Worm (Caenorhabditis elegans) whole organism, young adult: Measurements from ENCODE around the gene K02C4.5.

ENCODE experiments used
- B0019.2 ChIP-seq: fragments of 200-800 bp; sonication (Bioruptor generic); conservative IDR thresholded peaks from 2 replicates; pipeline ENCODE4 v1.3.6; 2022; ENCODE audit warnings: missing genetic modification reagents, missing genetic modification characterization, missing compliant biosample characterization
- B0035.1 ChIP-seq: sonication (generic microtip); optimal IDR thresholded peaks from 2 replicates; lab custom pipeline; 2016; ENCODE audit warnings: missing genetic modification characterization, mild to moderate bottlenecking, missing compliant biosample characterization, missing genotype, missing genetic modification reagents
- C06A6.2 ChIP-seq: fragments of 200-800 bp; sonication (Bioruptor generic); conservative IDR thresholded peaks from 2 replicates; pipeline ENCODE4 v1.3.6; 2022; ENCODE audit warnings: missing genetic modification characterization, missing compliant biosample characterization
- C17E4.6 ChIP-seq: fragments of 200-800 bp; sonication (Bioruptor generic); IDR thresholded peaks from 2 replicates; pipeline ENCODE4 v1.3.6; 2022; ENCODE audit warnings: missing genetic modification reagents, missing genetic modification characterization, missing compliant biosample characterization
- D2030.7 ChIP-seq: fragments of 200-800 bp; sonication (Bioruptor generic); IDR thresholded peaks from 2 replicates; pipeline ENCODE4 v1.3.6; 2022; ENCODE audit warnings: missing genetic modification reagents, missing genetic modification characterization, missing compliant biosample characterization
- F49E8.2 ChIP-seq: sonication (generic microtip); optimal IDR thresholded peaks from 3 replicates; lab custom pipeline; 2017; ENCODE audit warnings: missing genetic modification characterization, mild to moderate bottlenecking, missing compliant biosample characterization, antibody characterized with exemption, moderate library complexity; ENCODE audit not compliant: insufficient read depth
- T07F8.4 ChIP-seq: sonication (generic microtip); optimal IDR thresholded peaks from 2 replicates; lab custom pipeline; 2016; ENCODE audit warnings: mild to moderate bottlenecking, missing genetic modification characterization, moderate library complexity, missing compliant biosample characterization
- Y53G8AR.9 ChIP-seq: fragments of 200-800 bp; sonication (Bioruptor generic); conservative IDR thresholded peaks from 2 replicates; pipeline ENCODE4 v1.3.6; 2022; ENCODE audit warnings: missing genetic modification reagents, missing genetic modification characterization, missing compliant biosample characterization
- Y67H2A.10 ChIP-seq: fragments of 200-800 bp; sonication (Bioruptor generic); conservative IDR thresholded peaks from 2 replicates; pipeline ENCODE4 v1.3.6; 2022; ENCODE audit warnings: missing genetic modification reagents, missing genetic modification characterization, missing compliant biosample characterization
- Y79H2A.3 ChIP-seq: fragments of 200-800 bp; sonication (Bioruptor generic); conservative IDR thresholded peaks from 2 replicates; pipeline ENCODE4 v1.3.6; 2022; ENCODE audit warnings: missing genetic modification reagents, missing genetic modification characterization, missing compliant biosample characterization
- Y95B8A.8 ChIP-seq: fragments of 200-800 bp; sonication (Bioruptor generic); IDR thresholded peaks from 2 replicates; pipeline ENCODE4 v1.3.6; 2022; ENCODE audit warnings: missing genetic modification reagents, missing genetic modification characterization, missing compliant biosample characterization
- aptf-3 ChIP-seq: fragments of 200-800 bp; sonication (Bioruptor generic); IDR thresholded peaks from 2 replicates; pipeline ENCODE4 v1.3.6; 2022; ENCODE audit warnings: missing genetic modification characterization, missing compliant biosample characterization
- athp-1 ChIP-seq: sonication (generic microtip); optimal IDR thresholded peaks from 2 replicates; lab custom pipeline; 2017; ENCODE audit warnings: mild to moderate bottlenecking, missing genetic modification characterization, missing compliant biosample characterization
- attf-3 ChIP-seq: fragments of 200-800 bp; sonication (Bioruptor generic); conservative IDR thresholded peaks from 2 replicates; pipeline ENCODE4 v1.3.6; 2022; ENCODE audit warnings: missing genetic modification reagents, missing genetic modification characterization, missing compliant biosample characterization
- attf-5 ChIP-seq: fragments of 200-800 bp; sonication (Bioruptor generic); optimal IDR thresholded peaks from 2 replicates; lab custom pipeline; 2018; ENCODE audit warnings: mild to moderate bottlenecking, missing genetic modification characterization, missing compliant biosample characterization
- attf-6 ChIP-seq: fragments of 200-800 bp; sonication (Bioruptor generic); IDR thresholded peaks from 2 replicates; pipeline ENCODE4 v1.3.6; 2022; ENCODE audit warnings: missing genetic modification reagents, missing genetic modification characterization, missing compliant biosample characterization
- bed-2 ChIP-seq: fragments of 200-800 bp; sonication (Bioruptor generic); IDR thresholded peaks from 2 replicates; pipeline ENCODE4 v1.3.6; 2022; ENCODE audit warnings: missing genetic modification reagents, missing genetic modification characterization, missing compliant biosample characterization
- ceh-100 ChIP-seq: fragments of 200-800 bp; sonication (Bioruptor generic); IDR thresholded peaks from 2 replicates; pipeline ENCODE4 v1.3.6; 2022; ENCODE audit warnings: missing genetic modification reagents, missing genetic modification characterization, missing compliant biosample characterization
- chd-7 ChIP-seq: sonication (generic microtip); optimal IDR thresholded peaks from 2 replicates; lab custom pipeline; 2016; ENCODE audit warnings: mild to moderate bottlenecking, missing genetic modification characterization, moderate library complexity, missing compliant biosample characterization
- die-1 ChIP-seq: sonication (generic microtip); optimal IDR thresholded peaks from 2 replicates; lab custom pipeline; 2016; ENCODE audit warnings: missing genotype, mild to moderate bottlenecking, missing genetic modification characterization, missing compliant biosample characterization
- dpff-1 ChIP-seq: sonication (generic microtip); optimal IDR thresholded peaks from 2 replicates; lab custom pipeline; 2017; ENCODE audit warnings: mild to moderate bottlenecking, missing genetic modification characterization, missing compliant biosample characterization
- dpl-1 ChIP-seq: fragments of 150-350 bp; optimal IDR thresholded peaks from 2 replicates; lab custom pipeline; 2014; ENCODE audit warnings: missing biosample characterization, missing genetic modification reagents, missing genetic modification characterization
- ets-4 ChIP-seq: fragments of 200-800 bp; sonication (Bioruptor generic); optimal IDR thresholded peaks from 2 replicates; lab custom pipeline; 2018; ENCODE audit warnings: mild to moderate bottlenecking, missing genetic modification characterization, missing compliant biosample characterization
- hlh-26 ChIP-seq: fragments of 200-800 bp; sonication (Bioruptor generic); conservative IDR thresholded peaks from 2 replicates; pipeline ENCODE4 v1.3.6; 2022; ENCODE audit warnings: missing genetic modification reagents, missing genetic modification characterization, missing compliant biosample characterization
- hsf-1 ChIP-seq: fragments of 200-800 bp; sonication (Bioruptor generic); IDR thresholded peaks from 2 replicates; pipeline ENCODE4 v1.3.6; 2022; ENCODE audit warnings: missing genetic modification reagents, missing genetic modification characterization, missing compliant biosample characterization
- let-607 ChIP-seq, 2 experiments: fragments of 200-800 bp in 1 of 2; sonication (Bioruptor generic) in 1 of 2; sonication (generic microtip) in 1 of 2; optimal IDR thresholded peaks; 2 replicates each; lab custom pipeline; 2016 to 2018; ENCODE audit warnings: mild to moderate bottlenecking in 2 of 2, missing compliant biosample characterization in 2 of 2, missing genetic modification characterization in 2 of 2, moderate library complexity in 2 of 2, missing genotype in 1 of 2
- lin-26 ChIP-seq: fragments of 200-800 bp; sonication (Bioruptor generic); IDR thresholded peaks from 2 replicates; pipeline ENCODE4 v1.3.6; 2022; ENCODE audit warnings: missing genetic modification reagents, missing genetic modification characterization, missing compliant biosample characterization
- lin-35 ChIP-seq, 3 experiments: fragments of 150-350 bp in 2 of 3; sonication (generic microtip) in 1 of 3; optimal IDR thresholded peaks; 2 replicates each; lab custom pipeline; 2014 to 2018; ENCODE audit warnings: missing biosample characterization in 3 of 3, missing genetic modification characterization in 3 of 3, missing genetic modification reagents in 3 of 3
- lin-40 ChIP-seq: sonication (generic microtip); optimal IDR thresholded peaks from 2 replicates; lab custom pipeline; 2016; ENCODE audit warnings: missing genetic modification characterization, mild to moderate bottlenecking, missing compliant biosample characterization, missing genotype, missing genetic modification reagents
- lsy-27 ChIP-seq: sonication (generic microtip); optimal IDR thresholded peaks from 2 replicates; lab custom pipeline; 2017; ENCODE audit warnings: missing genetic modification characterization, mild to moderate bottlenecking, missing compliant biosample characterization, antibody characterized with exemption, missing genotype, borderline replicate concordance; ENCODE audit not compliant: insufficient read depth
- madf-6 ChIP-seq: fragments of 200-800 bp; sonication (Bioruptor generic); IDR thresholded peaks from 2 replicates; pipeline ENCODE4 v1.3.6; 2022; ENCODE audit warnings: missing genetic modification reagents, missing genetic modification characterization, missing compliant biosample characterization
- mes-4 ChIP-seq: sonication (generic microtip); optimal IDR thresholded peaks from 2 replicates; lab custom pipeline; 2016; ENCODE audit warnings: missing genotype, missing genetic modification characterization, missing compliant biosample characterization
- mxl-1 ChIP-seq: sonication (generic microtip); optimal IDR thresholded peaks from 2 replicates; lab custom pipeline; 2016; ENCODE audit warnings: missing genetic modification characterization, missing compliant biosample characterization
- nfya-1 ChIP-seq: sonication (generic microtip); optimal IDR thresholded peaks from 2 replicates; lab custom pipeline; 2017; ENCODE audit warnings: antibody characterized with exemption, missing compliant biosample characterization, missing genetic modification characterization, borderline replicate concordance; ENCODE audit not compliant: insufficient read depth
- nfya-2 ChIP-seq: fragments of 200-800 bp; sonication (Bioruptor generic); IDR thresholded peaks from 2 replicates; pipeline ENCODE4 v1.3.6; 2022; ENCODE audit warnings: missing genetic modification reagents, missing genetic modification characterization, missing compliant biosample characterization
- nfyb-1 ChIP-seq: fragments of 200-800 bp; sonication (Bioruptor generic); IDR thresholded peaks from 2 replicates; pipeline ENCODE4 v1.3.6; 2022; ENCODE audit warnings: missing genetic modification reagents, missing genetic modification characterization, missing compliant biosample characterization
- nhr-179 ChIP-seq: sonication (generic microtip); optimal IDR thresholded peaks from 2 replicates; lab custom pipeline; 2016; ENCODE audit warnings: mild to moderate bottlenecking, missing genetic modification characterization, missing compliant biosample characterization
- rec-8 ChIP-seq, 2 experiments: sonication (generic microtip); optimal IDR thresholded peaks; 2 replicates each; lab custom pipeline; 2016; ENCODE audit warnings: mild to moderate bottlenecking in 2 of 2, missing genetic modification characterization in 2 of 2, missing genetic modification reagents in 2 of 2, missing genotype in 2 of 2, missing biosample characterization in 1 of 2, missing compliant biosample characterization in 1 of 2, moderate library complexity in 1 of 2
- rpc-1 ChIP-seq, 2 experiments: fragments of 150-350 bp in 1 of 2; sonication (generic microtip) in 1 of 2; optimal IDR thresholded peaks; 2 replicates each; lab custom pipeline; 2014 to 2018; ENCODE audit warnings: missing biosample characterization in 1 of 2, missing genetic modification characterization in 1 of 2, missing genetic modification reagents in 1 of 2, missing genotype in 1 of 2
- snpc-1.3 ChIP-seq: sonication (generic microtip); optimal IDR thresholded peaks from 2 replicates; lab custom pipeline; 2017; ENCODE audit warnings: missing genetic modification characterization, mild to moderate bottlenecking, missing compliant biosample characterization, antibody characterized with exemption, moderate library complexity, missing genotype, missing genetic modification reagents; ENCODE audit not compliant: insufficient read depth
- somi-1 ChIP-seq: fragments of 200-800 bp; sonication (Bioruptor generic); optimal IDR thresholded peaks from 2 replicates; lab custom pipeline; 2018; ENCODE audit warnings: mild to moderate bottlenecking, missing genetic modification characterization, missing compliant biosample characterization
- tbp1 ChIP-seq: fragments of 200-800 bp; sonication (Bioruptor generic); optimal IDR thresholded peaks from 2 replicates; lab custom pipeline; 2018; ENCODE audit warnings: mild to moderate bottlenecking, missing genetic modification characterization, missing compliant biosample characterization
- tbx-9 ChIP-seq: sonication (generic microtip); optimal IDR thresholded peaks from 2 replicates; lab custom pipeline; 2016; ENCODE audit warnings: borderline replicate concordance, missing genetic modification characterization, inconsistent platforms, missing compliant biosample characterization
- ztf-18 ChIP-seq: sonication (generic microtip); optimal IDR thresholded peaks from 2 replicates; lab custom pipeline; 2016; ENCODE audit warnings: missing genotype, mild to moderate bottlenecking, missing genetic modification characterization, missing compliant biosample characterization
- ztf-22 ChIP-seq: fragments of 200-800 bp; sonication (Bioruptor generic); optimal IDR thresholded peaks from 2 replicates; lab custom pipeline; 2018; ENCODE audit warnings: mild to moderate bottlenecking, missing genetic modification characterization, moderate library complexity, missing compliant biosample characterization

K02C4.5 gene

ce11 chrII:8124867-8125266 is 46.6 kb downstream of the K02C4.5 start, which contains the start of gene ire-1 (continued):
- TF ChIP-seq lsy-27 (no peak), B0035.1 (tag; lab: Kevin White, UChicago) (no peak), Y53G8AR.9 (GFP tag; lab: Robert Waterston, UW) (no peak), attf-6 (GFP tag; lab: Robert Waterston, UW) (no peak), hsf-1 (no peak), Y79H2A.3 (GFP tag; lab: Robert Waterston, UW) (no peak), athp-1 (no peak), lin-26 (GFP tag; lab: Robert Waterston, UW) (no peak), rec-8 (tag; optimal IDR thresholded peaks at IDR 0.05; lab: Kevin White, UChicago) (no peak), mxl-1 (tag; lab: Kevin White, UChicago) (no peak), dpff-1 (tag; lab: Kevin White, UChicago) (no peak), B0019.2 (GFP tag; lab: Robert Waterston, UW) (peak; percentile 31; the same call in 1 of the 2 replicates), attf-3 (GFP tag; lab: Robert Waterston, UW) (no peak), C06A6.2 (no peak), madf-6 (peak; percentile 30; the same call in 1 of the 2 replicates), die-1 (tag; lab: Kevin White, UChicago) (no peak), ets-4 (GFP tag; lab: Kevin White, UChicago) (no peak), bed-2 (GFP tag; lab: Robert Waterston, UW) (no peak), Y95B8A.8 (GFP tag; lab: Robert Waterston, UW) (peak; percentile 47; the same call in 1 of the 2 replicates), F49E8.2 (tag; lab: Kevin White, UChicago) (peak; percentile 63), snpc-1.3 (tag; lab: Kevin White, UChicago) (no peak), aptf-3 (no peak), somi-1 (GFP tag; lab: Kevin White, UChicago) (no peak), let-607 (tag; optimal IDR thresholded peaks at IDR 0.05; lab: Kevin White, UChicago) (peak; percentile 30 to 73), dpl-1 (peak; percentile 3), T07F8.4 (tag; lab: Kevin White, UChicago) (no peak), attf-5 (GFP tag; lab: Kevin White, UChicago) (peak; percentile 74), lin-40 (tag; lab: Kevin White, UChicago) (no peak), ceh-100 (GFP tag; lab: Robert Waterston, UW) (peak; percentile 41; the same call in 1 of the 2 replicates), chd-7 (no peak), mes-4 (no peak)

ce11 chrII:8125439-8125838 is 47.2 kb downstream of the K02C4.5 start:
- TF ChIP-seq tbx-9 (tag; lab: Kevin White, UChicago) (no peak), Y67H2A.10 (no peak)
- TF ChIP-seq, all 124 proteins: peak for 0

ce11 chrII:8126132-8126531 is 47.9 kb downstream of the K02C4.5 start:
- 0 out of 2 replicates have a peak, but pooled peaks have one; percentile 13 for TF ChIP-seq nfyb-1 (GFP tag; lab: Robert Waterston, UW)
- no peak for TF ChIP-seq Y95B8A.8 (GFP tag; lab: Robert Waterston, UW)
- peak; percentile 37; the same call in 1 of the 2 replicates for TF ChIP-seq ceh-100 (GFP tag; lab: Robert Waterston, UW)
- TF ChIP-seq mes-4, result no peak
- no peak for TF ChIP-seq nfya-1
- TF ChIP-seq D2030.7, result no peak
- no peak for TF ChIP-seq aptf-3
- no peak for TF ChIP-seq ztf-22 (GFP tag; lab: Kevin White, UChicago)
- peak; percentile 4 to 17 for TF ChIP-seq let-607 (tag; optimal IDR thresholded peaks at IDR 0.05; lab: Kevin White, UChicago)
- no peak for TF ChIP-seq C17E4.6 (GFP tag; lab: Robert Waterston, UW)
- TF ChIP-seq hlh-26 (GFP tag; lab: Robert Waterston, UW), result no peak
- peak; percentile 24 for TF ChIP-seq tbp1 (GFP tag; lab: Kevin White, UChicago)
- TF ChIP-seq rpc-1 (optimal IDR thresholded peaks at IDR 0.05; lab: Kevin White, UChicago), result no peak
- TF ChIP-seq rpc-1 (tag; optimal IDR thresholded peaks at IDR 0.05; lab: Kevin White, UChicago), result no peak
- no peak for TF ChIP-seq athp-1
- no peak for TF ChIP-seq lin-35 (GFP tag; optimal IDR thresholded peaks at IDR 0.05; lab: Kevin White, UChicago)
- TF ChIP-seq ztf-18 (tag; lab: Kevin White, UChicago), result peak; percentile 8
- TF ChIP-seq nfya-2 (GFP tag; lab: Robert Waterston, UW), result no peak
- TF ChIP-seq nhr-179 (tag; lab: Kevin White, UChicago), result no peak
